Worm (Caenorhabditis elegans) whole organism, late embryonic: ENCODE measurements around the gene cpi-2.

Source experiments
- C08G9.2 ChIP-seq: sonication (generic microtip); optimal IDR thresholded peaks from 2 replicates; lab custom pipeline; 2016; ENCODE audit warnings: mild to moderate bottlenecking, missing genetic modification characterization, moderate library complexity, missing compliant biosample characterization
- C38D4.7 ChIP-seq: fragments of 200-800 bp; sonication (Bioruptor generic); optimal IDR thresholded peaks from 2 replicates; lab custom pipeline; 2018; ENCODE audit warnings: mild to moderate bottlenecking, missing genetic modification characterization, moderate library complexity, missing compliant biosample characterization
- F13H6.1 ChIP-seq: sonication (generic microtip); optimal IDR thresholded peaks from 2 replicates; lab custom pipeline; 2016; ENCODE audit warnings: missing genetic modification characterization, missing compliant biosample characterization
- K02D7.2 ChIP-seq: sonication (generic microtip); optimal IDR thresholded peaks from 2 replicates; lab custom pipeline; 2017; ENCODE audit warnings: mild to moderate bottlenecking, missing genetic modification characterization, missing compliant biosample characterization
- T23F11.4 ChIP-seq: fragments of 200-800 bp; sonication (Bioruptor generic); optimal IDR thresholded peaks from 2 replicates; lab custom pipeline; 2018; ENCODE audit warnings: mild to moderate bottlenecking, missing genetic modification characterization, missing compliant biosample characterization
- ama-1 ChIP-seq: fragments of 150-350 bp; optimal IDR thresholded peaks from 2 replicates; lab custom pipeline; 2014
- ceh-14 ChIP-seq: sonication (generic microtip); optimal IDR thresholded peaks from 2 replicates; lab custom pipeline; 2016; ENCODE audit warnings: missing genotype, missing genetic modification characterization, missing compliant biosample characterization
- ceh-19 ChIP-seq: fragments of 200-800 bp; sonication (Bioruptor generic); optimal IDR thresholded peaks from 2 replicates; lab custom pipeline; 2018; ENCODE audit warnings: mild to moderate bottlenecking, missing genetic modification characterization, missing compliant biosample characterization
- ceh-2 ChIP-seq: sonication (generic microtip); optimal IDR thresholded peaks from 2 replicates; lab custom pipeline; 2016; ENCODE audit warnings: missing genotype, missing genetic modification characterization, missing compliant biosample characterization
- ceh-22 ChIP-seq: sonication (generic microtip); optimal IDR thresholded peaks from 2 replicates; lab custom pipeline; 2017; ENCODE audit warnings: missing biosample characterization, missing genetic modification characterization
- ceh-24 ChIP-seq: sonication (generic microtip); optimal IDR thresholded peaks from 2 replicates; lab custom pipeline; 2016; ENCODE audit warnings: mild to moderate bottlenecking, missing genetic modification characterization, missing compliant biosample characterization
- ceh-30 ChIP-seq: fragments of 150-350 bp; optimal IDR thresholded peaks from 2 replicates; lab custom pipeline; 2014; ENCODE audit warnings: missing biosample characterization, missing genetic modification characterization
- ceh-31 ChIP-seq: sonication (generic microtip); optimal IDR thresholded peaks from 2 replicates; lab custom pipeline; 2016; ENCODE audit warnings: missing genetic modification characterization, missing compliant biosample characterization
- ceh-34 ChIP-seq: sonication (generic microtip); optimal IDR thresholded peaks from 2 replicates; lab custom pipeline; 2016; ENCODE audit warnings: mild to moderate bottlenecking, missing genetic modification characterization, missing compliant biosample characterization
- ceh-45 ChIP-seq: fragments of 200-800 bp; sonication (Bioruptor generic); IDR thresholded peaks from 2 replicates; pipeline ENCODE4 v1.3.6; 2022; ENCODE audit warnings: missing genetic modification reagents, missing genetic modification characterization, missing compliant biosample characterization
- ceh-48 ChIP-seq: sonication (generic microtip); optimal IDR thresholded peaks from 2 replicates; lab custom pipeline; 2016; ENCODE audit warnings: missing genetic modification characterization, inconsistent platforms, missing compliant biosample characterization
- che-1 ChIP-seq: sonication (generic microtip); optimal IDR thresholded peaks from 2 replicates; lab custom pipeline; 2016; ENCODE audit warnings: mild to moderate bottlenecking, missing genetic modification characterization, missing compliant biosample characterization
- dve-1 ChIP-seq: sonication (generic microtip); optimal IDR thresholded peaks from 2 replicates; lab custom pipeline; 2017; ENCODE audit warnings: antibody characterized with exemption, mild to moderate bottlenecking, missing genetic modification characterization, missing compliant biosample characterization
- elt-2 ChIP-seq: sonication (generic microtip); optimal IDR thresholded peaks from 2 replicates; lab custom pipeline; 2016; ENCODE audit warnings: missing genetic modification reagents, missing genetic modification characterization, missing compliant biosample characterization
- elt-4 ChIP-seq: sonication (generic microtip); optimal IDR thresholded peaks from 2 replicates; lab custom pipeline; 2016; ENCODE audit warnings: missing genetic modification characterization, missing compliant biosample characterization
- ets-4 ChIP-seq: sonication (generic microtip); optimal IDR thresholded peaks from 2 replicates; lab custom pipeline; 2016; ENCODE audit warnings: missing genetic modification characterization, missing compliant biosample characterization
- eyg-1 ChIP-seq: sonication (generic microtip); optimal IDR thresholded peaks from 2 replicates; lab custom pipeline; 2016; ENCODE audit warnings: missing genotype, missing genetic modification characterization, missing compliant biosample characterization
- fax-1 ChIP-seq: sonication (generic microtip); optimal IDR thresholded peaks from 2 replicates; lab custom pipeline; 2016; ENCODE audit warnings: missing genotype, missing genetic modification characterization, missing compliant biosample characterization
- gmeb-2 ChIP-seq: sonication (generic microtip); optimal IDR thresholded peaks from 2 replicates; lab custom pipeline; 2016; ENCODE audit warnings: missing genetic modification characterization, inconsistent platforms, missing compliant biosample characterization
- hlh-13 ChIP-seq: fragments of 200-800 bp; sonication (Bioruptor generic); optimal IDR thresholded peaks from 2 replicates; lab custom pipeline; 2018; ENCODE audit warnings: mild to moderate bottlenecking, missing genetic modification characterization, missing compliant biosample characterization
- hlh-15 ChIP-seq: sonication (generic microtip); optimal IDR thresholded peaks from 2 replicates; lab custom pipeline; 2016; ENCODE audit warnings: missing genetic modification characterization, missing compliant biosample characterization
- hlh-30 ChIP-seq: sonication (generic microtip); optimal IDR thresholded peaks from 2 replicates; lab custom pipeline; 2017; ENCODE audit warnings: antibody characterized with exemption, missing genetic modification characterization, missing compliant biosample characterization; ENCODE audit not compliant: insufficient read depth
- hlh-6 ChIP-seq: sonication (generic microtip); optimal IDR thresholded peaks from 2 replicates; lab custom pipeline; 2016; ENCODE audit warnings: missing genotype, missing genetic modification characterization, missing compliant biosample characterization
- lin-11 ChIP-seq: fragments of 200-800 bp; sonication (Bioruptor generic); optimal IDR thresholded peaks from 2 replicates; lab custom pipeline; 2018; ENCODE audit warnings: mild to moderate bottlenecking, missing genetic modification characterization, missing compliant biosample characterization
- madf-2 ChIP-seq: sonication (generic microtip); optimal IDR thresholded peaks from 2 replicates; lab custom pipeline; 2017; ENCODE audit warnings: missing genetic modification characterization, missing compliant biosample characterization
- nhr-11 ChIP-seq: fragments of 150-350 bp; optimal IDR thresholded peaks from 2 replicates; lab custom pipeline; 2014; ENCODE audit warnings: missing biosample characterization, missing genetic modification characterization
- npax-4 ChIP-seq: sonication (generic microtip); optimal IDR thresholded peaks from 2 replicates; lab custom pipeline; 2016; ENCODE audit warnings: missing genetic modification characterization, missing compliant biosample characterization
- pag-3 ChIP-seq: sonication (generic microtip); optimal IDR thresholded peaks from 2 replicates; lab custom pipeline; 2016; ENCODE audit warnings: missing compliant biosample characterization, missing genetic modification characterization, borderline replicate concordance
- pax-1 ChIP-seq: fragments of 150-350 bp; optimal IDR thresholded peaks from 2 replicates; lab custom pipeline; 2014; ENCODE audit warnings: missing biosample characterization, missing genetic modification characterization
- pha-2 ChIP-seq: sonication (generic microtip); optimal IDR thresholded peaks from 2 replicates; lab custom pipeline; 2017; ENCODE audit warnings: mild to moderate bottlenecking, missing genetic modification characterization, missing compliant biosample characterization
- pha-4 ChIP-seq: fragments of 150-350 bp; optimal IDR thresholded peaks from 2 replicates; lab custom pipeline; 2018; ENCODE audit warnings: missing biosample characterization, missing genetic modification reagents, missing genetic modification characterization
- pqm-1 ChIP-seq: sonication (generic microtip); optimal IDR thresholded peaks from 2 replicates; lab custom pipeline; 2016; ENCODE audit warnings: missing genetic modification characterization, missing compliant biosample characterization
- pros-1 ChIP-seq: fragments of 150-350 bp; optimal IDR thresholded peaks from 2 replicates; lab custom pipeline; 2014; ENCODE audit warnings: missing biosample characterization, missing genetic modification reagents, missing genetic modification characterization
- rnt-1 ChIP-seq: sonication (generic microtip); optimal IDR thresholded peaks from 2 replicates; lab custom pipeline; 2016; ENCODE audit warnings: missing genetic modification characterization, missing compliant biosample characterization
- sdc-2 ChIP-seq: sonication (generic microtip); optimal IDR thresholded peaks from 2 replicates; lab custom pipeline; 2016; ENCODE audit warnings: missing genotype, missing genetic modification characterization, missing compliant biosample characterization
- sox-4 ChIP-seq: sonication (generic microtip); optimal IDR thresholded peaks from 2 replicates; lab custom pipeline; 2017; ENCODE audit warnings: mild to moderate bottlenecking, missing genetic modification characterization, inconsistent platforms, missing compliant biosample characterization
- tbx-2 ChIP-seq: sonication (generic microtip); optimal IDR thresholded peaks from 2 replicates; lab custom pipeline; 2016; ENCODE audit warnings: missing genetic modification characterization, missing compliant biosample characterization
- tbx-7 ChIP-seq: sonication (generic microtip); optimal IDR thresholded peaks from 2 replicates; lab custom pipeline; 2016; ENCODE audit warnings: missing genotype, missing genetic modification characterization, missing compliant biosample characterization
- ttx-3 ChIP-seq: sonication (generic microtip); optimal IDR thresholded peaks from 2 replicates; lab custom pipeline; 2016; ENCODE audit warnings: missing genetic modification reagents, missing genetic modification characterization, missing compliant biosample characterization
- ztf-16 ChIP-seq: sonication (generic microtip); optimal IDR thresholded peaks from 2 replicates; lab custom pipeline; 2017; ENCODE audit warnings: missing genetic modification characterization, missing compliant biosample characterization

cpi-2 gene

ce11 chrV:6044853-6045594 is 1.2 kb downstream of the cpi-2 start, which contains the start of gene R01B10.3:
Gene R01B10.3 (minus strand): TSS chrV:6045129.
- no peak for TF ChIP-seq elt-4 (tag; lab: Kevin White, UChicago)

ce11 chrV:6047818-6048217 is 4.0 kb downstream of the cpi-2 start, which contains the start of gene pgap-3:
Gene pgap-3 (minus strand): TSS chrV:6047918.
- TF ChIP-seq eyg-1 (tag; lab: Kevin White, UChicago) (no peak), madf-2 (tag; lab: Kevin White, UChicago) (no peak), pros-1 (tag; lab: Kevin White, UChicago) (no peak), rnt-1 (tag; lab: Kevin White, UChicago) (no peak), F13H6.1 (tag; lab: Kevin White, UChicago) (no peak), ets-4 (tag; lab: Kevin White, UChicago) (no peak)

- no peak for TF ChIP-seq che-1 (tag; lab: Kevin White, UChicago)
- no peak for TF ChIP-seq hlh-15 (tag; lab: Kevin White, UChicago)
- TF ChIP-seq pqm-1 (tag; lab: Kevin White, UChicago) = no peak
Measured at ce11 chrV:6051159-6051558, 7.3 kb downstream of the cpi-2 start, which contains the start of gene jamp-1. Gene jamp-1 (minus strand): TSS chrV:6051259.

- peak; percentile 87 for TF ChIP-seq ceh-31
- no peak for TF ChIP-seq ceh-22 (tag; lab: Kevin White, UChicago)
- TF ChIP-seq ztf-16 (tag; lab: Kevin White, UChicago) = no peak
- peak; percentile 40 for TF ChIP-seq ceh-48
- no peak for TF ChIP-seq T23F11.4
- TF ChIP-seq pha-4 (tag; lab: Kevin White, UChicago) = no peak
- TF ChIP-seq ets-4 (tag; lab: Kevin White, UChicago) = no peak
- TF ChIP-seq C38D4.7 (GFP tag; lab: Kevin White, UChicago) = no peak
- no peak for TF ChIP-seq elt-4 (tag; lab: Kevin White, UChicago)
- no peak for TF ChIP-seq pqm-1 (tag; lab: Kevin White, UChicago)
- TF ChIP-seq ceh-34 (tag; lab: Kevin White, UChicago) = peak; percentile 70
- TF ChIP-seq sdc-2 (tag; lab: Kevin White, UChicago) = no peak
- TF ChIP-seq elt-2 (tag; lab: Kevin White, UChicago) = peak; percentile 39
- TF ChIP-seq K02D7.2 (tag; lab: Kevin White, UChicago) = no peak
- TF ChIP-seq pros-1 (tag; lab: Kevin White, UChicago) = peak; percentile 46
- no peak for TF ChIP-seq lin-11 (tag; lab: Kevin White, UChicago)
- no peak for TF ChIP-seq ama-1 (lab: Kevin White, UChicago)
- no peak for TF ChIP-seq pha-2
- peak; percentile 67 for TF ChIP-seq dve-1
- no peak for TF ChIP-seq C08G9.2 (tag; lab: Kevin White, UChicago)
- TF ChIP-seq tbx-2 (tag; lab: Kevin White, UChicago) = peak; percentile 65
- no peak for TF ChIP-seq sox-4 (tag; lab: Kevin White, UChicago)
- TF ChIP-seq ceh-45 (GFP tag; lab: Robert Waterston, UW) = no peak
- peak; percentile 63 for TF ChIP-seq hlh-30 (tag; lab: Kevin White, UChicago)
- TF ChIP-seq npax-4 (tag; lab: Kevin White, UChicago) = no peak
- no peak for TF ChIP-seq ceh-19 (GFP tag; lab: Kevin White, UChicago)
- TF ChIP-seq che-1 (tag; lab: Kevin White, UChicago) = no peak
- TF ChIP-seq gmeb-2 (tag; lab: Kevin White, UChicago) = no peak
- TF ChIP-seq ceh-30 (tag; lab: Kevin White, UChicago) = peak; percentile 42
- no peak for TF ChIP-seq tbx-7 (tag; lab: Kevin White, UChicago)
- TF ChIP-seq ttx-3 (tag; lab: Kevin White, UChicago) = no peak
- no peak for TF ChIP-seq hlh-6 (tag; lab: Kevin White, UChicago)
- peak; percentile 77 for TF ChIP-seq pax-1 (tag; lab: Kevin White, UChicago)
- peak; percentile 79 for TF ChIP-seq ceh-14 (tag; lab: Kevin White, UChicago)
- no peak for TF ChIP-seq pag-3 (tag; lab: Kevin White, UChicago)
- TF ChIP-seq rnt-1 (tag; lab: Kevin White, UChicago) = peak; percentile 38
- TF ChIP-seq ceh-2 = peak; percentile 28
- TF ChIP-seq ceh-24 (tag; lab: Kevin White, UChicago) = no peak
- TF ChIP-seq nhr-11 (tag; lab: Kevin White, UChicago) = no peak
- TF ChIP-seq fax-1 (tag; lab: Kevin White, UChicago) = no peak
- TF ChIP-seq hlh-13 (GFP tag; lab: Kevin White, UChicago) = no peak
Measured at ce11 chrV:6053188-6053687, 9.4 kb downstream of the cpi-2 start, which contains the start of gene seip-1. Gene seip-1 (minus strand): TSS chrV:6053238.
